Worm (Caenorhabditis elegans): ENCODE measurements around the gene F57A8.7.

Gene F57A8.7

ce11 chrV:10078244-10078643 is 2.7 kb downstream of the F57A8.7 start, which contains the start of gene R04B5.1:
TSS of gene R04B5.1 (minus strand) at chrV:10078344.
- no peak for TF ChIP-seq lin-13 (tag; optimal IDR thresholded peaks at IDR 0.05)
- no peak for TF ChIP-seq nhr-237 (tag; optimal IDR thresholded peaks at IDR 0.05)
- no peak for TF ChIP-seq pha-4 (tag; optimal IDR thresholded peaks at IDR 0.05)
- no peak for TF ChIP-seq tbx-8 (GFP tag; optimal IDR thresholded peaks at IDR 0.05)
- no peak for TF ChIP-seq ces-1 (GFP tag; optimal IDR thresholded peaks at IDR 0.05)
- no peak for TF ChIP-seq ham-2 (GFP tag; optimal IDR thresholded peaks at IDR 0.05)
- no peak for TF ChIP-seq sem-2 (GFP tag; optimal IDR thresholded peaks at IDR 0.05)
- TF ChIP-seq mep-1 (tag; optimal IDR thresholded peaks at IDR 0.05) = no peak
- no peak for TF ChIP-seq ceh-43 (GFP tag; optimal IDR thresholded peaks at IDR 0.05)
- TF ChIP-seq hlh-1 (tag; optimal IDR thresholded peaks at IDR 0.05) = no peak
- TF ChIP-seq ceh-39 (tag; optimal IDR thresholded peaks at IDR 0.05) = no peak
- no peak for TF ChIP-seq ceh-83 (GFP tag; optimal IDR thresholded peaks at IDR 0.05)
- TF ChIP-seq nhr-28 (tag; optimal IDR thresholded peaks at IDR 0.05) = no peak
- no peak for TF ChIP-seq unc-120 (tag; optimal IDR thresholded peaks at IDR 0.05; ENCODE audit: poor library complexity, severe bottlenecking)
- no peak for TF ChIP-seq sptf-1 (tag; optimal IDR thresholded peaks at IDR 0.05)
- no peak for TF ChIP-seq ztf-11 (tag; optimal IDR thresholded peaks at IDR 0.05)
- TF ChIP-seq unc-62 (GFP tag; optimal IDR thresholded peaks at IDR 0.05) = no peak
- no peak for TF ChIP-seq snpc-4 (tag; optimal IDR thresholded peaks at IDR 0.05)
- TF ChIP-seq nhr-12 (tag; optimal IDR thresholded peaks at IDR 0.05) = no peak

- TF ChIP-seq nhr-28 (tag; optimal IDR thresholded peaks at IDR 0.05) (no peak), mls-2 (tag; optimal IDR thresholded peaks at IDR 0.05) (no peak), snpc-4 (tag; optimal IDR thresholded peaks at IDR 0.05) (no peak), flh-1 (GFP tag; optimal IDR thresholded peaks at IDR 0.05) (no peak), unc-39 (tag; optimal IDR thresholded peaks at IDR 0.05) (no peak), lin-32 (GFP tag; optimal IDR thresholded peaks at IDR 0.05) (no peak), lsy-2 (tag; optimal IDR thresholded peaks at IDR 0.05) (no peak), M03D4.4 (tag; optimal IDR thresholded peaks at IDR 0.05) (no peak), cnd-1 (tag; optimal IDR thresholded peaks at IDR 0.05) (no peak), ceh-83 (GFP tag; optimal IDR thresholded peaks at IDR 0.05) (no peak), zip-8 (tag; optimal IDR thresholded peaks at IDR 0.05) (no peak), ceh-39 (tag; optimal IDR thresholded peaks at IDR 0.05) (no peak), ztf-11 (tag; optimal IDR thresholded peaks at IDR 0.05) (no peak), nhr-76 (tag; optimal IDR thresholded peaks at IDR 0.05) (no peak), blmp-1 (tag; optimal IDR thresholded peaks at IDR 0.05) (no peak)
These were observed 5.4 kb downstream of the F57A8.7 start for ce11 chrV:10080905-10081304.

ce11 chrV:10081636-10082035 is 6.1 kb downstream of the F57A8.7 start, which contains the start of gene nhr-205:
TSS of gene nhr-205 (minus strand) at chrV:10081776.
- no peak for TF ChIP-seq snpc-4 (tag; optimal IDR thresholded peaks at IDR 0.05)
- TF ChIP-seq nhr-2 (tag; optimal IDR thresholded peaks at IDR 0.05) = no peak
- no peak for TF ChIP-seq nhr-12 (tag; optimal IDR thresholded peaks at IDR 0.05)
- no peak for TF ChIP-seq ham-2 (GFP tag; optimal IDR thresholded peaks at IDR 0.05)
- no peak for TF ChIP-seq bed-3 (GFP tag; optimal IDR thresholded peaks at IDR 0.05)
- no peak for TF ChIP-seq nhr-76 (tag; optimal IDR thresholded peaks at IDR 0.05)
- TF ChIP-seq ceh-39 (tag; optimal IDR thresholded peaks at IDR 0.05) = no peak
- no peak for TF ChIP-seq ces-1 (GFP tag; optimal IDR thresholded peaks at IDR 0.05)
- TF ChIP-seq flh-1 (GFP tag; optimal IDR thresholded peaks at IDR 0.05) = no peak
- no peak for TF ChIP-seq mep-1 (tag; optimal IDR thresholded peaks at IDR 0.05)
- TF ChIP-seq nhr-237 (tag; optimal IDR thresholded peaks at IDR 0.05) = no peak
- TF ChIP-seq mab-5 (tag; optimal IDR thresholded peaks at IDR 0.05) = no peak
- TF ChIP-seq lin-13 (tag; optimal IDR thresholded peaks at IDR 0.05) = no peak
- no peak for TF ChIP-seq elt-3 (tag; optimal IDR thresholded peaks at IDR 0.05)
- TF ChIP-seq tbx-8 (GFP tag; optimal IDR thresholded peaks at IDR 0.05) = no peak
- no peak for TF ChIP-seq sptf-1 (tag; optimal IDR thresholded peaks at IDR 0.05)
- no peak for TF ChIP-seq lin-32 (GFP tag; optimal IDR thresholded peaks at IDR 0.05)
- no peak for TF ChIP-seq ceh-83 (GFP tag; optimal IDR thresholded peaks at IDR 0.05)
- no peak for TF ChIP-seq mls-2 (tag; optimal IDR thresholded peaks at IDR 0.05)

ce11 chrV:10083999-10084468 is 8.5 kb downstream of the F57A8.7 start, which contains the start of gene nhr-12:
TSS of gene nhr-12 (minus strand) at chrV:10084049.
- no peak for TF ChIP-seq flh-1 (GFP tag; optimal IDR thresholded peaks at IDR 0.05)
- TF ChIP-seq nhr-28 (tag; optimal IDR thresholded peaks at IDR 0.05) = peak; percentile 50
- peak; percentile 13 for TF ChIP-seq mep-1 (tag; optimal IDR thresholded peaks at IDR 0.05)
- TF ChIP-seq nhr-76 (tag; optimal IDR thresholded peaks at IDR 0.05) = no peak

Measured in whole organism, mixed stage, embryonic.